Fruit fly (Drosophila melanogaster): Measurements from ENCODE around the gene CG32547.

DNA sequence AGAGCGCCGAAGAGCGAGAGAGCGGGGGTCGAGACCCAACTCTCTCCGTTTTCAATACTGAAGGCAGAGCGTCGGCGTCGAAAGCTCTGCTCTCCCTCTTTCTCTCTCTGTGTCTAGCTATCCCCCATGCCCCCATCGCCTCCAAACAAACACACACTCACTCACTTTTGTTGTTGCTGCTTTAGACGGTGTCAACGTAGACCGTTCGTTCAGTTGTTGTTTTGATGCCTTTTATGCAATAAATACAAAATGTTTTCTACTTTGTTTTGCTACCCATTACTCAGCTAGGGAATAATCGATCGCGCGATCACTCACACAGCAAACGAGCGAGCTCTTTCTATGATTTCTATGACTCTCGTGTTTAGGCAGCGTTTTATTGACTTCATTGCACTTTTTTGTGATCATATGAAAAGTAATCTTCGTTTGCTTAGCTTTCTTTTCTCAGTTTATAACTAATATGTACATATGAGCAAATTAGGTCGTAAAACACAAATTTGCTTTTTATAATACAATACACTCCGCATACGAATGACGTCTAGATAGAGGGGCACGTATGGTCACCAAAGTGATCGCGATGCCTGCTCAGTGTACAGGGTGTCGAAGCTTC, 74.6 kb downstream of the CG32547 start:
- peak in 1 of 2 experiments; percentile 23 for TF ChIP-seq ss (GFP tag; optimal IDR thresholded peaks at IDR 0.05)
- TF ChIP-seq CG6792 (GFP tag; optimal IDR thresholded peaks at IDR 0.05): no peak
- TF ChIP-seq CG15336 (GFP tag; IDR thresholded peaks at IDR 0.05): peak; percentile 39
- peak; percentile 60 for TF ChIP-seq CG4318 (GFP tag; optimal IDR thresholded peaks at IDR 0.05)
- TF ChIP-seq Lpt (GFP tag; optimal IDR thresholded peaks at IDR 0.05): no peak
- TF ChIP-seq CG6854 (GFP tag; optimal IDR thresholded peaks at IDR 0.05): peak; percentile 16
- TF ChIP-seq achi (GFP tag; optimal IDR thresholded peaks at IDR 0.05): no peak
- TF ChIP-seq Sox15 (GFP tag; optimal IDR thresholded peaks at IDR 0.05): no peak
- peak; percentile 14; the same call in 1 of the 3 replicates for TF ChIP-seq CG8119 (GFP tag; IDR thresholded peaks at IDR 0.05)

Measured in whole organism, prepupa.